Worm (Caenorhabditis elegans) whole organism, early embryonic: ENCODE data around the gene gtap-1.
"Not testable (repeated sequence)": the region's sequence is repeated elsewhere in the genome, so short reads cannot be mapped to it uniquely, and the experiment has no call there.

ENCODE experiments used
- B0310.2 ChIP-seq: sonication (generic microtip); optimal IDR thresholded peaks from 2 replicates; lab custom pipeline; 2016; ENCODE audit warnings: mild to moderate bottlenecking, missing genetic modification characterization, missing compliant biosample characterization
- F13C5.2 ChIP-seq: sonication (generic microtip); optimal IDR thresholded peaks from 2 replicates; lab custom pipeline; 2017; ENCODE audit warnings: mild to moderate bottlenecking, missing genetic modification characterization, inconsistent platforms, missing compliant biosample characterization
- aly-1 ChIP-seq: sonication (generic microtip); optimal IDR thresholded peaks from 2 replicates; lab custom pipeline; 2016; ENCODE audit warnings: missing genetic modification characterization, missing compliant biosample characterization
- ama-1 ChIP-seq: fragments of 150-350 bp; optimal IDR thresholded peaks from 2 replicates; lab custom pipeline; 2014
- ceh-13 ChIP-seq: fragments of 200-800 bp; sonication (Bioruptor generic); optimal IDR thresholded peaks from 2 replicates; lab custom pipeline; 2018; ENCODE audit warnings: mild to moderate bottlenecking, missing genetic modification characterization, missing compliant biosample characterization
- ceh-36 ChIP-seq: sonication (generic microtip); optimal IDR thresholded peaks from 2 replicates; lab custom pipeline; 2016; ENCODE audit warnings: missing genetic modification characterization, inconsistent platforms, missing compliant biosample characterization
- ets-7 ChIP-seq: sonication (generic microtip); optimal IDR thresholded peaks from 2 replicates; lab custom pipeline; 2016; ENCODE audit warnings: missing genotype, missing genetic modification characterization, missing compliant biosample characterization
- flt-1 ChIP-seq: fragments of 200-800 bp; sonication (Bioruptor generic); IDR thresholded peaks from 2 replicates; pipeline ENCODE4 v1.3.6; 2022; ENCODE audit warnings: missing genetic modification characterization, missing compliant biosample characterization
- hmbx-1 ChIP-seq: sonication (generic microtip); optimal IDR thresholded peaks from 2 replicates; lab custom pipeline; 2016; ENCODE audit warnings: mild to moderate bottlenecking, missing genetic modification characterization, missing compliant biosample characterization
- hmg-4 ChIP-seq: fragments of 200-800 bp; sonication (Bioruptor generic); optimal IDR thresholded peaks from 2 replicates; lab custom pipeline; 2018; ENCODE audit warnings: mild to moderate bottlenecking, missing genetic modification characterization, missing compliant biosample characterization
- hnd-1 ChIP-seq: sonication (generic microtip); optimal IDR thresholded peaks from 2 replicates; lab custom pipeline; 2016; ENCODE audit warnings: missing genetic modification characterization, missing compliant biosample characterization
- pes-1 ChIP-seq: fragments of 200-800 bp; sonication (Bioruptor generic); IDR thresholded peaks from 2 replicates; pipeline ENCODE4 v1.3.6; 2022; ENCODE audit warnings: missing genetic modification reagents, missing genetic modification characterization, missing compliant biosample characterization
- scrt-1 ChIP-seq: fragments of 200-800 bp; sonication (Bioruptor generic); IDR thresholded peaks from 2 replicates; pipeline ENCODE4 v1.3.6; 2022; ENCODE audit warnings: missing genetic modification characterization, missing compliant biosample characterization
- sea-1 ChIP-seq: fragments of 200-800 bp; sonication (Bioruptor generic); conservative IDR thresholded peaks from 2 replicates; pipeline ENCODE4 v1.3.6; 2022; ENCODE audit warnings: missing genetic modification characterization, missing compliant biosample characterization
- tbx-11 ChIP-seq: fragments of 200-800 bp; sonication (Bioruptor generic); IDR thresholded peaks from 2 replicates; pipeline ENCODE4 v1.3.6; 2022; ENCODE audit warnings: missing genetic modification characterization, missing compliant biosample characterization
- tbx-37 ChIP-seq: fragments of 200-800 bp; sonication (Bioruptor generic); conservative IDR thresholded peaks from 2 replicates; pipeline ENCODE4 v1.3.6; 2022; ENCODE audit warnings: missing genetic modification reagents, missing genetic modification characterization, missing compliant biosample characterization
- tra-4 ChIP-seq: sonication (generic microtip); optimal IDR thresholded peaks from 2 replicates; lab custom pipeline; 2017; ENCODE audit warnings: missing genetic modification characterization, missing compliant biosample characterization

The gtap-1 gene

DNA sequence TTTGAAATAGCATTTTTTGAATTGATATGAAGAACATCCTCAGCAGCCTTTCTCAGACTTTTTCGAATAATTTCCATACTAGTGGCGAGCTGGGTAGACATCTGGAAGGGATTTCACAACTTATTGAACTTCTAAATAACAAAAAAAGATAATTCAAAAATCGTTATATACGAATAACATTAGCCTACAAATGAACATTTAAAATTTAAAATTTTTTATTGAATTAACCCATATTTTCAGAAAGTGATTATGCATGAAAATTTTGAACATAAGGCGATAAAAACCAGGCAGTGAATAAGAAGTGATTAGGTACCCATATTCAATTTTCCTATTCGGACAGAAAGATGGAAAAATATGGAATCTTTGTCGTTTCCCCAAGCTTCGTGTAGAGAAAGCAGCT lies 4.5 kb downstream of the gtap-1 start, which contains the start of gene ZK1248.11:
Gene ZK1248.11 (minus strand): TSS at position 101 of the 400 bp plus-strand sequence.
- TF ChIP-seq tbx-11 (GFP tag; lab: Robert Waterston, UW) (no peak), aly-1 (tag; lab: Kevin White, UChicago) (no peak), ets-7 (tag; lab: Kevin White, UChicago) (no peak), scrt-1 (GFP tag; lab: Robert Waterston, UW) (no peak), ceh-36 (no peak), B0310.2 (tag; lab: Kevin White, UChicago) (no peak)

DNA sequence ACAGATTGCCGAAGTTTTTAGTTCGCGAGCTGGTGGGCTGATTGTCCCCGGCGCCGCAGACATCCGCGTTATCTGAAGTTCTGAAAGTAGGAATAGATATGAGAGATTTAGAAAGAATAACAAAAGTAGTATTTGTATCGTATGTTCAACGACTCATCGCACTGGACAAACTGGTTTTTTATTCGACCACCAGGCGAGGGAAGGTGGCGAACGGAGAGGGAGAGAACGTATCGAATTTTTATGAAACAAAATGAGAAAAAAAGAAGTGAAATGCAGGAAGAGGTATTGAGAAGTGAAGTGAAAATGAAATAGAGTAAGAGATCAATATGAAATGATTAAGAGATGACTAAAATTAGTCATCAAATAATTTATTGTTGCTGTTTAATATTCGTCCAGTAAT lies 5.7 kb downstream of the gtap-1 start, which contains the start of gene tbc-2:
Gene tbc-2 (minus strand): TSS at position 80 of the 400 bp plus-strand sequence.
- TF ChIP-seq tbx-11 (GFP tag; lab: Robert Waterston, UW), result no peak
- TF ChIP-seq B0310.2 (tag; lab: Kevin White, UChicago), result no peak
- no peak for TF ChIP-seq ama-1 (lab: Kevin White, UChicago)
- TF ChIP-seq hmg-4 (GFP tag; lab: Kevin White, UChicago), result no peak

DNA sequence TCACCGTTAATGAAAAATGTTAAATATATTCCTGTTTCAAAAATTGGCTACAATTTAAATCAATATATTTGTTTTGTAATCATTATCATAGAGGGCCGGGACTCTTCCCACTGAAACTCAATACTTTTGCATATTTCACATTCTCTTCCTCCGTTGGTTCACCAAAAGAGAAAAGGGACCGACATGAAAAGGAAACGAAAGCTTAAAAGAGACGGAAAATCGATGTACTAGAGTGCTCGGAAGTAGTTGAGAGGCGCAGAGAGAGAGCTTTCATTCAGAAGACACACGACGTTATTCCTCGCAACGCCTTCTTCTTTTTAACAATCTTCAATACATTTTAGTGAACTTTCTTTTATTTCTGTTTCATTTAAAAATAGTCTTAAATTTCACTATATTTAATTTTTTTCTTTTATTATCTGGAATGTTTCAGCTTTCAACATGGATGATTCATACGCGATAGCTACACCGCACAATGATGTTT lies 12.7 kb downstream of the gtap-1 start, which contains the start of gene ehs-1:
Gene ehs-1 (plus strand): TSS at position 431 of the 481 bp plus-strand sequence.
- TF ChIP-seq flt-1, result no peak
- no peak for TF ChIP-seq hmbx-1 (tag; lab: Kevin White, UChicago)
- no peak for TF ChIP-seq hmg-4 (GFP tag; lab: Kevin White, UChicago)
- no peak for TF ChIP-seq ets-7 (tag; lab: Kevin White, UChicago)
- TF ChIP-seq B0310.2 (tag; lab: Kevin White, UChicago), result no peak
- TF ChIP-seq hnd-1, result no peak
- TF ChIP-seq tbx-11 (GFP tag; lab: Robert Waterston, UW), result no peak
- no peak for TF ChIP-seq scrt-1 (GFP tag; lab: Robert Waterston, UW)
- TF ChIP-seq sea-1 (GFP tag; lab: Robert Waterston, UW), result no peak
- no peak for TF ChIP-seq aly-1 (tag; lab: Kevin White, UChicago)
- TF ChIP-seq ceh-13 (GFP tag; lab: Kevin White, UChicago), result no peak
- TF ChIP-seq tra-4 (tag; lab: Kevin White, UChicago), result no peak
- TF ChIP-seq F13C5.2 (tag; lab: Kevin White, UChicago), result no peak
- no peak for TF ChIP-seq tbx-37 (GFP tag; lab: Robert Waterston, UW)
- TF ChIP-seq ama-1 (lab: Kevin White, UChicago), result no peak
- TF ChIP-seq ceh-36, result no peak
- no peak for TF ChIP-seq pes-1

DNA sequence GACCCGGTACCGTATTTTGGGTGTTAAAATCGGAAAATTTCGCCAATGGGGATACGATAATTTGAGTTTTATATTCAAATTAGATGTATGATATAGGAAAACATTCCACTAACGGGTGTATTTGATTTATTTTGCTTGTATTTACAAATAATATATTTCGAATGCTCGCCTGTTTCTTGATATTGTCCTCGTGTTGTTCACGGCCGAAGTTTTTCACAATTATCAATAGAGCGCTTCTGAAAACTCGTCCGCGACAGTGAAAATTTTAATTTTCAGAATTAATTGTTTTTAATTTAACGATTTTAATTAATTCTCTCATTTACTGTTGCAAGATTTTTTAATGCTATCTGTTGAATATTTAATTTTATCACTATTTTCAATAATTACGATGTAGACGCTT lies 13.4 kb downstream of the gtap-1 start:
- TF ChIP-seq ceh-36 (no peak), F13C5.2 (tag; lab: Kevin White, UChicago) (no peak), ceh-13 (GFP tag; lab: Kevin White, UChicago) (no peak), tra-4 (tag; lab: Kevin White, UChicago) (no peak), sea-1 (GFP tag; lab: Robert Waterston, UW) (no peak), aly-1 (tag; lab: Kevin White, UChicago) (no peak)

DNA sequence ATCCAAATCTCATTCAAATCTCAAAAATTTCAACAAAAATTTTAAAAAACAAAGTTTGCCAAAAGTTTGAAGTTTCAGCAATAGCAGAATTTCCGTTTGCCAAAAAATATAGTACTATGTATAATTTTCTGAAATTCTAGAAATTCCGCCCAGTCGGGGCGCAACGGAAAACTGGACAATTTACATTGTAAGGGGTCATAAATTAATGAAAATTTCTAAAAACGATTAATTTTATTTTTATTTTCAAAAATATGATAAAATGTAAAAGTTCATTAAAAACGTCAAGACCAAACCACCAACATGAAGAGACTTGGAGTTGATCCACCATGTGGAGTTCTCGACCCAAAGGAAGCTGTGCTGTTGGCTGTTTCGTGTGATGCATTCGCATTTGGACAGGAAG lies 14.7 kb downstream of the gtap-1 start, which contains the start of gene ZK1248.4:
Gene ZK1248.4 (plus strand): TSS at position 301 of the 400 bp plus-strand sequence.
- no peak for TF ChIP-seq hmbx-1 (tag; lab: Kevin White, UChicago)
- no peak for TF ChIP-seq pes-1
- TF ChIP-seq aly-1 (tag; lab: Kevin White, UChicago), result no peak
- no peak for TF ChIP-seq ets-7 (tag; lab: Kevin White, UChicago)
- TF ChIP-seq ceh-36, result no peak
- no peak for TF ChIP-seq flt-1
- TF ChIP-seq B0310.2 (tag; lab: Kevin White, UChicago), result no peak
- TF ChIP-seq sea-1 (GFP tag; lab: Robert Waterston, UW), result no peak
- TF ChIP-seq tra-4 (tag; lab: Kevin White, UChicago), result no peak
- no peak for TF ChIP-seq tbx-37 (GFP tag; lab: Robert Waterston, UW)

DNA sequence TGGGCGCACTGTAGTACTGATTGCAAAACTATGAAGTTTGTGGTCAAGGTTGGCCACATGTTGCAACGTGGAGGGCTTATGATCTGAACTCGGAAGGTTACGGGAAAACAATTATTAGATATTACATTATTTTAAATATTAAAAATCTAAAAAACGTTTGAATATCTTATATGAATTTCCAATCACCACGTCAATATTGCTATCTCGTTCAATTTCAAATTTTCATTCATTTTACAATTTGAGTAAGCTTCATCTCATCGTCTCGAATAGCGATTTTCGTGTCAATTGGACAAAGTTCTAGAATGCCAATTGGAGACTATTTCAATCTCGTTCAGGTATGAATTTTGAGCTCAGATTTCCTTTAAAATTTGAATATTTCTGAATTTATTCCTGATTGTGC lies 16.7 kb downstream of the gtap-1 start, which contains the start of gene ZK1248.20:
Gene ZK1248.20 (plus strand): TSS at position 301 of the 400 bp plus-strand sequence.
- TF ChIP-seq ceh-36 (no peak), F13C5.2 (tag; lab: Kevin White, UChicago) (no peak), tbx-11 (GFP tag; lab: Robert Waterston, UW) (no peak), flt-1 (no peak), ceh-13 (GFP tag; lab: Kevin White, UChicago) (no peak), hmg-4 (GFP tag; lab: Kevin White, UChicago) (no peak), aly-1 (tag; lab: Kevin White, UChicago) (no peak), B0310.2 (tag; lab: Kevin White, UChicago) (no peak), pes-1 (no peak), tra-4 (tag; lab: Kevin White, UChicago) (no peak), hnd-1 (no peak), scrt-1 (GFP tag; lab: Robert Waterston, UW) (no peak), hmbx-1 (tag; lab: Kevin White, UChicago) (no peak), ets-7 (tag; lab: Kevin White, UChicago) (no peak)

DNA sequence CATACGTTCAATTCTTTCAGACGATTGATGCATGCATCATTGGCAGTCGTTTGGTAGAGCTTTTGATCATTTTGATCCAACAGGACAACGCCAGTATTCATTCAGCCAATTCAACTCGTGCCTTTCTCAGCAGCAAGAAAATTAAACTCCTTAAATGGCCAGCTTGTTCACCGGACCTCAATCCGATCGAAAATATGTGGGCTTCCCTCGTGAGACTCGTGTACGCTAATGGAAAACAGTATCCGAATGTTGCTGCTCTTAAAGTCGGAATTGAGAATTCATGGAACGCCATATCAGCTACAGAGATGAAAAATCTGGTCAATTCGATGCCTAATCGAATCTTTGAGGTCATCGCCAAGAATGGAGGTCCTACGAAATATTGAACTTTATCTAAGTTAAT lies 17.7 kb downstream of the gtap-1 start, which contains the start of gene wago-5:
Gene wago-5 (minus strand): TSS at position 101 of the 400 bp plus-strand sequence.
- not testable (repeated sequence) for TF ChIP-seq ceh-36; ceh-13 (GFP tag; lab: Kevin White, UChicago); hnd-1

DNA sequence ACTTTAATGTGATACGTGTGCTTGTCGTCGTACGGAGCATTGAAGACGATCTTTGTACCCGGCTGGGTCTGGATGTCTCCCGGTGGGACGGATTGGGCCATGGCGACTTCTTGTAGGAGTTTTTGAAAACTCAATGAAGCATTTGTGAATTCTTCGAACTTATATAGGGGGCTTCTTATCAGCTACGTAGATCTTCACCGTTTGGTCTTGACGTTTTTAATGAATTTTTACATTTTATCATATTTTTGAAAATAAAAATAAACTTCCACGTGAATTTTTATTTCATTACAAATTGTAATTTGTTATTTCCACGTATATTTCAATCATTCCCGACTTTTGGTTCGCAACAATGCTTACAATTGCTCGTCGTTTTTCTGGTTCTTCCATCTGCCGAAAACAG lies 22.8 kb downstream of the gtap-1 start, which contains the start of the genes msp-64 and ZK1248.5:
Gene msp-64 (minus strand): TSS at position 101 of the 400 bp plus-strand sequence.
Gene ZK1248.5 (plus strand): TSS at position 285 of the 400 bp plus-strand sequence.
- TF ChIP-seq aly-1 (tag; lab: Kevin White, UChicago) (no peak), pes-1 (no peak), ama-1 (lab: Kevin White, UChicago) (no peak), F13C5.2 (tag; lab: Kevin White, UChicago) (no peak), hmg-4 (GFP tag; lab: Kevin White, UChicago) (no peak), hmbx-1 (tag; lab: Kevin White, UChicago) (no peak), tbx-37 (GFP tag; lab: Robert Waterston, UW) (no peak), tra-4 (tag; lab: Kevin White, UChicago) (no peak), tbx-11 (GFP tag; lab: Robert Waterston, UW) (no peak), sea-1 (GFP tag; lab: Robert Waterston, UW) (no peak)
